Fruit fly (Drosophila melanogaster) whole organism, embryonic: ENCODE data around the gene dpr14.

Experiments used
- Adf1 ChIP-seq: fragments of 200-800 bp; sonication (Bioruptor generic); IDR thresholded peaks from 2 replicates; pipeline ENCODE4 v1.3.6; 2022; ENCODE audit warnings: missing biosample characterization, missing genetic modification characterization
- Aef1 ChIP-seq: fragments of 200-800 bp; sonication (Bioruptor generic); IDR thresholded peaks from 3 replicates; pipeline ENCODE4 v1.3.6; 2022; ENCODE audit warnings: missing biosample characterization, missing genetic modification characterization
- Bdp1 ChIP-seq: fragments of 200-800 bp; sonication (Bioruptor generic); optimal IDR thresholded peaks from 3 replicates; lab custom pipeline; 2016; ENCODE audit warnings: missing biosample characterization, missing genetic modification characterization
- CG11456 ChIP-seq: fragments of 200-800 bp; sonication (Bioruptor generic); IDR thresholded peaks from 3 replicates; pipeline ENCODE4 v1.3.6; 2022; ENCODE audit warnings: missing biosample characterization, missing genetic modification characterization
- CG12299 ChIP-seq: fragments of 200-800 bp; sonication (Bioruptor generic); optimal IDR thresholded peaks from 2 replicates; lab custom pipeline; 2018; ENCODE audit warnings: missing biosample characterization, mild to moderate bottlenecking, missing genetic modification characterization
- CG12769 ChIP-seq: fragments of 200-800 bp; sonication (Bioruptor generic); optimal IDR thresholded peaks from 2 replicates; lab custom pipeline; 2019; ENCODE audit warnings: missing biosample characterization, mild to moderate bottlenecking, missing genetic modification characterization, moderate library complexity
- CG12942 ChIP-seq: fragments of 200-800 bp; sonication (Bioruptor generic); optimal IDR thresholded peaks from 3 replicates; lab custom pipeline; 2016; ENCODE audit warnings: missing biosample characterization, missing genetic modification characterization
- CG13123 ChIP-seq: fragments of 200-800 bp; sonication (Bioruptor generic); optimal IDR thresholded peaks from 2 replicates; lab custom pipeline; 2016; ENCODE audit warnings: missing biosample characterization, missing genetic modification characterization
- CG13296 ChIP-seq: fragments of 200-800 bp; sonication (Bioruptor generic); optimal IDR thresholded peaks from 3 replicates; lab custom pipeline; 2018; ENCODE audit warnings: missing biosample characterization, mild to moderate bottlenecking, missing genetic modification characterization
- CG13775 ChIP-seq: fragments of 200-800 bp; sonication (Bioruptor generic); optimal IDR thresholded peaks from 3 replicates; lab custom pipeline; 2017; ENCODE audit warnings: missing biosample characterization, mild to moderate bottlenecking, missing genetic modification characterization
- CG13894 ChIP-seq: fragments of 200-800 bp; sonication (Bioruptor generic); optimal IDR thresholded peaks from 3 replicates; lab custom pipeline; 2018; ENCODE audit warnings: missing biosample characterization, mild to moderate bottlenecking, missing genetic modification characterization, moderate library complexity
- CG15514 ChIP-seq: fragments of 200-800 bp; sonication (Bioruptor generic); optimal IDR thresholded peaks from 3 replicates; lab custom pipeline; 2017; ENCODE audit warnings: missing biosample characterization, missing genetic modification characterization, mild to moderate bottlenecking, moderate library complexity, missing genetic modification reagents
- CG2116 ChIP-seq: fragments of 200-800 bp; sonication (Bioruptor generic); optimal IDR thresholded peaks from 3 replicates; lab custom pipeline; 2018; ENCODE audit warnings: missing biosample characterization, mild to moderate bottlenecking, missing genetic modification characterization
- CG32767 ChIP-seq: fragments of 200-800 bp; sonication (Bioruptor generic); IDR thresholded peaks from 2 replicates; pipeline ENCODE4 v1.3.6; 2022; ENCODE audit warnings: missing biosample characterization, missing genetic modification characterization
- CG6689 ChIP-seq: fragments of 200-800 bp; sonication (Bioruptor generic); IDR thresholded peaks from 2 replicates; pipeline ENCODE4 v1.3.6; 2022; ENCODE audit warnings: missing biosample characterization, missing genetic modification characterization
- CG8388 ChIP-seq: fragments of 200-800 bp; sonication (Bioruptor generic); optimal IDR thresholded peaks from 2 replicates; lab custom pipeline; 2019; ENCODE audit warnings: missing biosample characterization, mild to moderate bottlenecking, missing genetic modification characterization, moderate library complexity
- CG8478 ChIP-seq: fragments of >200 bp; optimal IDR thresholded peaks from 2 replicates; lab custom pipeline; 2018
- CG8765 ChIP-seq: fragments of 200-800 bp; sonication (Bioruptor generic); IDR thresholded peaks from 2 replicates; pipeline ENCODE4 v1.3.6; 2022; ENCODE audit warnings: missing biosample characterization, missing genetic modification characterization
- CG9876 ChIP-seq: fragments of 200-800 bp; sonication (Bioruptor generic); optimal IDR thresholded peaks from 2 replicates; lab custom pipeline; 2016; ENCODE audit warnings: missing biosample characterization, missing genetic modification characterization
- Dad ChIP-seq: fragments of 200-800 bp; sonication (Bioruptor generic); optimal IDR thresholded peaks from 3 replicates; lab custom pipeline; 2016; ENCODE audit warnings: missing biosample characterization, missing genetic modification characterization
- Eip74EF ChIP-seq, 2 experiments: fragments of 200-800 bp in 1 of 2; fragments of >200 bp in 1 of 2; sonication (Bioruptor generic) in 1 of 2; optimal IDR thresholded peaks; 2 replicates each; lab custom pipeline; 2017 to 2019; ENCODE audit warnings: missing biosample characterization in 2 of 2, missing genetic modification characterization in 2 of 2, mild to moderate bottlenecking in 1 of 2, moderate library complexity in 1 of 2
- Fer1 ChIP-seq: fragments of 200-800 bp; sonication (Bioruptor generic); optimal IDR thresholded peaks from 2 replicates; lab custom pipeline; 2017; ENCODE audit warnings: missing biosample characterization, mild to moderate bottlenecking, missing genetic modification characterization
- Fer2 ChIP-seq: fragments of 200-800 bp; sonication (Bioruptor generic); optimal IDR thresholded peaks from 2 replicates; lab custom pipeline; 2018; ENCODE audit warnings: missing biosample characterization, mild to moderate bottlenecking, missing genetic modification characterization, moderate library complexity
- HLH4C ChIP-seq: fragments of 200-800 bp; sonication (Bioruptor generic); IDR thresholded peaks from 3 replicates; pipeline ENCODE4 v1.3.6; 2022; ENCODE audit warnings: missing biosample characterization, missing genetic modification characterization; ENCODE audit not compliant: partially characterized antibody
- NK7.1 ChIP-seq: fragments of 200-800 bp; sonication (Bioruptor generic); optimal IDR thresholded peaks from 3 replicates; lab custom pipeline; 2016; ENCODE audit warnings: missing biosample characterization, missing genetic modification characterization
- Pdp1 ChIP-seq, 2 experiments: fragments of 200-800 bp; sonication (Bioruptor generic); optimal IDR thresholded peaks; 3 replicates each; lab custom pipeline; 2016; ENCODE audit warnings: missing biosample characterization in 2 of 2, missing genetic modification characterization in 2 of 2, mild to moderate bottlenecking in 1 of 2, moderate library complexity in 1 of 2
- Ssrp ChIP-seq: fragments of 200-800 bp; sonication (Bioruptor generic); optimal IDR thresholded peaks from 2 replicates; lab custom pipeline; 2018; ENCODE audit warnings: missing biosample characterization, mild to moderate bottlenecking, missing genetic modification characterization, moderate library complexity
- Stat92E ChIP-seq, 3 experiments: fragments of >200 bp in 2 of 3; fragments of 200-800 bp in 1 of 3; sonication (Bioruptor generic) in 1 of 3; optimal IDR thresholded peaks; 2 replicates each; lab custom pipeline; 2017 to 2019; ENCODE audit warnings: missing biosample characterization in 3 of 3, missing genetic modification characterization in 3 of 3, mild to moderate bottlenecking in 1 of 3, moderate library complexity in 1 of 3
- Xbp1 ChIP-seq: fragments of 200-800 bp; sonication (Bioruptor generic); optimal IDR thresholded peaks from 3 replicates; lab custom pipeline; 2016; ENCODE audit warnings: missing biosample characterization, mild to moderate bottlenecking, missing genetic modification characterization
- abd-A ChIP-seq: fragments of 200-800 bp; sonication (Bioruptor generic); optimal IDR thresholded peaks from 3 replicates; lab custom pipeline; 2019; ENCODE audit warnings: missing biosample characterization, mild to moderate bottlenecking, missing genetic modification characterization, moderate library complexity
- ato ChIP-seq: fragments of 200-800 bp; sonication (Bioruptor generic); IDR thresholded peaks from 2 replicates; pipeline ENCODE4 v1.3.6; 2022; ENCODE audit warnings: missing biosample characterization, missing genetic modification characterization; ENCODE audit not compliant: partially characterized antibody
- cato ChIP-seq: fragments of 200-800 bp; sonication (Bioruptor generic); optimal IDR thresholded peaks from 2 replicates; lab custom pipeline; 2016; ENCODE audit warnings: missing biosample characterization, missing genetic modification characterization, borderline replicate concordance
- crol ChIP-seq: fragments of 200-800 bp; sonication (Bioruptor generic); IDR thresholded peaks from 2 replicates; pipeline ENCODE4 v1.3.6; 2022; ENCODE audit warnings: missing biosample characterization, missing genetic modification characterization
- dm ChIP-seq: fragments of 200-800 bp; sonication (Bioruptor generic); optimal IDR thresholded peaks from 3 replicates; lab custom pipeline; 2016; ENCODE audit warnings: missing biosample characterization, missing genetic modification characterization
- dysf ChIP-seq: fragments of 200-800 bp; sonication (Bioruptor generic); IDR thresholded peaks from 3 replicates; pipeline ENCODE4 v1.3.6; 2022; ENCODE audit warnings: missing biosample characterization, missing genetic modification characterization
- eyg ChIP-seq: fragments of 200-800 bp; sonication (Bioruptor generic); optimal IDR thresholded peaks from 3 replicates; lab custom pipeline; 2016; ENCODE audit warnings: missing biosample characterization, missing genetic modification characterization
- gro ChIP-seq: fragments of 200-800 bp; sonication (Bioruptor generic); optimal IDR thresholded peaks from 2 replicates; lab custom pipeline; 2016; ENCODE audit warnings: missing biosample characterization, missing genetic modification characterization
- gsb-n ChIP-seq: fragments of 200-800 bp; sonication (Bioruptor generic); optimal IDR thresholded peaks from 3 replicates; lab custom pipeline; 2018; ENCODE audit warnings: missing biosample characterization, mild to moderate bottlenecking, missing genetic modification characterization
- h ChIP-seq: fragments of >200 bp; optimal IDR thresholded peaks from 2 replicates; lab custom pipeline; 2017
- nerfin-2 ChIP-seq: fragments of 200-800 bp; sonication (Bioruptor generic); IDR thresholded peaks from 2 replicates; pipeline ENCODE4 v1.3.6; 2022; ENCODE audit warnings: missing biosample characterization, missing genetic modification characterization; ENCODE audit not compliant: partially characterized antibody
- ranshi ChIP-seq: fragments of 200-800 bp; sonication (Bioruptor generic); IDR thresholded peaks from 2 replicates; pipeline ENCODE4 v1.3.6; 2022; ENCODE audit warnings: missing biosample characterization, missing genetic modification characterization
- rib ChIP-seq: fragments of 200-800 bp; sonication (Bioruptor generic); IDR thresholded peaks from 2 replicates; pipeline ENCODE4 v1.3.6; 2022; ENCODE audit warnings: missing biosample characterization, missing genetic modification characterization
- sima ChIP-seq: fragments of 200-800 bp; sonication (Bioruptor generic); optimal IDR thresholded peaks from 2 replicates; lab custom pipeline; 2016; ENCODE audit warnings: missing biosample characterization, missing genetic modification characterization
- slou ChIP-seq: fragments of 200-800 bp; sonication (Bioruptor generic); optimal IDR thresholded peaks from 3 replicates; lab custom pipeline; 2016; ENCODE audit warnings: missing biosample characterization, missing genetic modification characterization
- sqz ChIP-seq: fragments of 200-800 bp; sonication (Bioruptor generic); optimal IDR thresholded peaks from 3 replicates; lab custom pipeline; 2018; ENCODE audit warnings: missing biosample characterization, mild to moderate bottlenecking, missing genetic modification characterization
- tgo ChIP-seq: fragments of 200-800 bp; sonication (Bioruptor generic); IDR thresholded peaks from 3 replicates; pipeline ENCODE4 v1.3.6; 2022; ENCODE audit warnings: missing biosample characterization, missing genetic modification characterization
- tna ChIP-seq: fragments of 200-800 bp; sonication (Bioruptor generic); IDR thresholded peaks from 2 replicates; pipeline ENCODE4 v1.3.6; 2022; ENCODE audit warnings: missing biosample characterization, missing genetic modification characterization; ENCODE audit not compliant: partially characterized antibody
- unc-4 ChIP-seq: fragments of 200-800 bp; sonication (Bioruptor generic); IDR thresholded peaks from 2 replicates; pipeline ENCODE4 v1.3.6; 2022; ENCODE audit warnings: missing biosample characterization, missing genetic modification characterization; ENCODE audit not compliant: partially characterized antibody

Gene dpr14

DNA sequence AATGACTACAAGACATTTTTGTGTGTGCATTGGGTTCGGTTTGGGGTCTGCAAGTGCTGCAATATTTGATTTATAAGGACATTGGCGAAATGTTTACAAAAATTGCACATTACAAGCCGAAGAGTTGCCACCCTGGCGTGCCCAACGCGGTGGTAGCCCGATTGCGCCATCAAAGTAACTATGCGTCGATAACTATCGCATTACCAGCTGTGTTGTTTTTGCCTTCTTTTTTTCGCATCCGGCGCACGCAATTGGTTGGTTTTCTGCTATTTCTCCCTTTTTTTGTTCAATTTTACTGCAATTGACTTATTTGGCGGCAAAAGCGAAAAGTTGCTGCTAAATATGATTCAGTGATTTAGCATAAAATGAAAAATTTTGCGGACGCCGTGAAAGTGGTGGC is 26.6 kb upstream of the dpr14 start, which contains the start of gene RpS14b (continued):
- TF ChIP-seq Fer2 (tag; lab: Kevin White, UChicago) (peak; percentile 38), Bdp1 (GFP tag; lab: Kevin White, UChicago) (peak; percentile 22), CG9876 (no peak), CG13775 (GFP tag; lab: Kevin White, UChicago) (peak; percentile 82), gro (GFP tag; lab: Kevin White, UChicago) (peak; percentile 72), CG8388 (no peak), cato (GFP tag; lab: Kevin White, UChicago) (no peak), Ssrp (no peak), HLH4C (GFP tag; lab: Robert Waterston, UW) (peak; percentile 72), Stat92E (GFP tag; optimal IDR thresholded peaks at IDR 0.05; lab: Kevin White, UChicago) (no peak), CG13296 (GFP tag; lab: Kevin White, UChicago) (peak; percentile 81), sqz (GFP tag; lab: Kevin White, UChicago) (peak; percentile 77), CG8765 (no peak; the same call in 1 of the 2 replicates), CG12299 (tag; lab: Kevin White, UChicago) (peak; percentile 38), CG12942 (GFP tag; lab: Kevin White, UChicago) (peak; percentile 44), CG15514 (GFP tag; lab: Kevin White, UChicago) (peak; percentile 79), eyg (GFP tag; lab: Kevin White, UChicago) (peak; percentile 29), abd-A (no peak), CG6689 (GFP tag; lab: Robert Waterston, UW) (no peak), Adf1 (GFP tag; lab: Robert Waterston, UW) (peak; percentile 54), Aef1 (GFP tag; lab: Robert Waterston, UW) (peak; percentile 70), Dad (GFP tag; lab: Kevin White, UChicago) (peak; percentile 45), ranshi (GFP tag; lab: Robert Waterston, UW) (peak; percentile 74), CG13123 (GFP tag; lab: Kevin White, UChicago) (no peak), nerfin-2 (GFP tag; lab: Robert Waterston, UW) (0 out of 2 replicates have a peak, but pooled peaks have one; percentile 38), gsb-n (tag; lab: Kevin White, UChicago) (peak; percentile 10), Fer1 (GFP tag; lab: Kevin White, UChicago) (peak; percentile 77), tgo (GFP tag; lab: Robert Waterston, UW) (peak; percentile 56; the same call in 2 of the 3 replicates)
- TF ChIP-seq, all 482 proteins: peak for 332

DNA sequence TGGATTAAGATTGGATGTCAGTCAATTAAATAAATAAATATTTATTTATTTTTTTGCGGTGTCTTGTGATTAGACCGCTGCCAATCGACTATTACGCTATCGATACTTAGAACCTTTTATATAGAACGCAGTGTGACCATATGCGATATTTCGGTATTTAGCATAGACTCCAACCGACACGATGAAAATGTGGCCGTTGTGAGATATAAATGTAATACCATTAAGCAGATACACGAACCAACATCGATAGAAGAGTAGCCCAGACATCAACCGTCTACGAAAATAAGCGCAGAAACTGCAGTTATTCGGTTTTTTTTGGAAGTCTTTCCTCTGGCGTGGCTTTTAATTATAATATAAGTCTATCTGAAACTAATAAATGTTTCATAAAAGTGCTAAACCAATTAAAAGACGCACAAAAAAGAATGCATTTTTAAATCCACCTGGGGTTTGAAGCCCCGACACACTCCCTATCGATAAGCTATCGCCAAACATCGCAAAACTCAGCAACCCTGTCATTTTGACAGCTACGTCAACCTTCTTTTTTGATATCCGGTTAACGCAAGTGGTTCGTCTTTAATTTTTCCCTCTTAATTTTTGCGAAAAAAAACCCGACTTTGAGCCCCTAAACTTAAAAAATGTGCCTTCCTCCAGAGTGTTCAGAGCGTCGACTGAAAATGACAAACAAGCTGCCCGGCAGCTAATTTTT is 25.3 kb upstream of the dpr14 start, which contains the start of the genes Dhdds and RpS14a:
TSS of gene Dhdds (minus strand) at position 142 of the 706 bp plus-strand sequence.
TSS of gene RpS14a (plus strand) at position 533 of the 706 bp plus-strand sequence.
- TF ChIP-seq Xbp1 (GFP tag; lab: Kevin White, UChicago), result peak; percentile 47
- no peak for TF ChIP-seq h
- TF ChIP-seq Stat92E (GFP tag; optimal IDR thresholded peaks at IDR 0.05; lab: Kevin White, UChicago), result peak in 1 of 3 experiments; percentile 44
- peak; percentile 71 for TF ChIP-seq unc-4 (GFP tag; lab: Robert Waterston, UW)
- peak; percentile 60 for TF ChIP-seq dm (GFP tag; lab: Kevin White, UChicago)
- TF ChIP-seq CG32767 (GFP tag; lab: Robert Waterston, UW), result no peak
- TF ChIP-seq CG12769, result no peak
- TF ChIP-seq dysf (GFP tag; lab: Robert Waterston, UW), result peak; percentile 35; the same call in 1 of the 3 replicates
- TF ChIP-seq slou (GFP tag; lab: Kevin White, UChicago), result peak; percentile 51
- TF ChIP-seq crol, result no peak
- peak; percentile 97 for TF ChIP-seq CG2116 (GFP tag; lab: Kevin White, UChicago)
- no peak for TF ChIP-seq rib (GFP tag; lab: Robert Waterston, UW)
- peak; percentile 34; the same call in 1 of the 2 replicates for TF ChIP-seq ato
- peak; percentile 28 for TF ChIP-seq NK7.1 (GFP tag; lab: Kevin White, UChicago)
- TF ChIP-seq Eip74EF (GFP tag; optimal IDR thresholded peaks at IDR 0.05; lab: Kevin White, UChicago), result peak in 1 of 2 experiments; percentile 34
- TF ChIP-seq CG11456 (GFP tag; lab: Robert Waterston, UW), result peak; percentile 52; the same call in 1 of the 3 replicates
- TF ChIP-seq sima, result no peak
- peak; percentile 28 to 48 for TF ChIP-seq Pdp1 (GFP tag; optimal IDR thresholded peaks at IDR 0.05; lab: Kevin White, UChicago)
- TF ChIP-seq tna, result peak; percentile 35; the same call in 1 of the 2 replicates
- TF ChIP-seq Dad (GFP tag; lab: Kevin White, UChicago), result peak; percentile 58
- peak; percentile 50 for TF ChIP-seq eyg (GFP tag; lab: Kevin White, UChicago)
- peak; percentile 86 for TF ChIP-seq CG8478 (lab: Kevin White, UChicago)
- no peak for TF ChIP-seq CG13894 (tag; lab: Kevin White, UChicago)
